Worm (Caenorhabditis elegans): Measurements from ENCODE around the gene F25G6.8.

DNA sequence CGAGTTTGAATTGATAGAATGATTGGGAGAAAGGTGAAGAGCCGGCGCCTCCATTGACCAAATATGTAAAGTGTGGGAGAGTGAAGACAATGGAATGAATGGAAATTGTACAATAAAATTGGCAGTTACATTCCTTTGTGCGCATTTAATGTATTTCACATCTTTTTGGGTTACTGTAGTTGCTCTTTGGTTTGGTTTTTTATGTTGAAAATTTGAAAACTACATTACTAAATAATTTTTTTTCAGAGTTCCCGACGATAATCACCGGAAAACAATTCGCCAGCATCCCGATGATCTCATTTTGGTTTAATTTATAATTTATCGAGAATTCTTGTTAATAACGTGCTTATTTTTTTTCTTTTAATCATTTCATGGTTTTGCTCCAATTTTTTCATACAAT lies 16.0 kb upstream of the F25G6.8 start, which contains the start of gene C10B5.1:
- TF ChIP-seq tab-1 (GFP tag; IDR thresholded peaks at IDR 0.05) (no peak), T22C8.4 (GFP tag; IDR thresholded peaks at IDR 0.05) (no peak), ref-1 (GFP tag; conservative IDR thresholded peaks at IDR 0.05) (no peak), ztf-29 (GFP tag; IDR thresholded peaks at IDR 0.05) (no peak), flt-1 (GFP tag; IDR thresholded peaks at IDR 0.05) (no peak), med-1 (GFP tag; optimal IDR thresholded peaks at IDR 0.05; ENCODE audit: insufficient read depth) (no peak), klf-2 (GFP tag; conservative IDR thresholded peaks at IDR 0.05) (no peak)
